Fruit fly (Drosophila melanogaster) ovary, adult (tissue): Measurements from ENCODE around the gene Sgs5bis.

Experiments used
- CG17801 ChIP-seq: fragments of 200-800 bp; optimal IDR thresholded peaks from 2 replicates; lab custom pipeline; 2019; ENCODE audit warnings: missing biosample characterization, mild to moderate bottlenecking, missing genetic modification characterization, moderate library complexity; ENCODE audit not compliant: partially characterized antibody

Gene Sgs5bis

dm6 chr3R:17596236-17596635, 2.0 kb downstream of the Sgs5bis start, which contains the start of gene CG7606:
TSS of gene CG7606 (plus strand) at chr3R:17596536.
- no peak for TF ChIP-seq CG17801 (GFP tag; lab: Kevin White, UChicago)

dm6 chr3R:17599695-17600094, 5.5 kb downstream of the Sgs5bis start:
- TF ChIP-seq CG17801 (GFP tag; lab: Kevin White, UChicago) = no peak

- TF ChIP-seq CG17801 (GFP tag; lab: Kevin White, UChicago) = no peak
Observed at dm6 chr3R:17601866-17602265, 7.7 kb downstream of the Sgs5bis start.

dm6 chr3R:17602974-17603373, 8.8 kb downstream of the Sgs5bis start:
- TF ChIP-seq CG17801 (GFP tag; lab: Kevin White, UChicago) = no peak

- TF ChIP-seq CG17801 (GFP tag; lab: Kevin White, UChicago) = no peak
Observed at dm6 chr3R:17603717-17604116, 9.5 kb downstream of the Sgs5bis start.

- no peak for TF ChIP-seq CG17801 (GFP tag; lab: Kevin White, UChicago)
Observed at dm6 chr3R:17604198-17604879, 10.2 kb downstream of the Sgs5bis start.

- TF ChIP-seq CG17801 (GFP tag; lab: Kevin White, UChicago) = no peak
Observed at dm6 chr3R:17604880-17605667, 10.9 kb downstream of the Sgs5bis start.

- TF ChIP-seq CG17801 (GFP tag; lab: Kevin White, UChicago) = no peak
Observed at dm6 chr3R:17605872-17606271, 11.7 kb downstream of the Sgs5bis start, which contains the start of gene sll. TSS of gene sll (plus strand) at chr3R:17606106.

- no peak for TF ChIP-seq CG17801 (GFP tag; lab: Kevin White, UChicago)
Observed at dm6 chr3R:17609059-17609458, 14.9 kb downstream of the Sgs5bis start, which contains the start of gene CG14329. TSS of gene CG14329 (plus strand) at chr3R:17609359.

- no peak for TF ChIP-seq CG17801 (GFP tag; lab: Kevin White, UChicago)
Observed at dm6 chr3R:17611411-17611810, 17.2 kb downstream of the Sgs5bis start, which contains the start of gene Edg91. TSS of gene Edg91 (minus strand) at chr3R:17611511.

dm6 chr3R:17611836-17612235, 17.6 kb downstream of the Sgs5bis start:
- TF ChIP-seq CG17801 (GFP tag; lab: Kevin White, UChicago) = no peak

- TF ChIP-seq CG17801 (GFP tag; lab: Kevin White, UChicago) = no peak
Observed at dm6 chr3R:17612587-17612986, 18.4 kb downstream of the Sgs5bis start, which contains the start of gene CG34281. TSS of gene CG34281 (plus strand) at chr3R:17612887.

- TF ChIP-seq CG17801 (GFP tag; lab: Kevin White, UChicago) = no peak
Observed at dm6 chr3R:17613549-17613948, 19.4 kb downstream of the Sgs5bis start, which contains the start of gene CG14327. TSS of gene CG14327 (plus strand) at chr3R:17613709.

dm6 chr3R:17615076-17615475, 20.9 kb downstream of the Sgs5bis start:
- no peak for TF ChIP-seq CG17801 (GFP tag; lab: Kevin White, UChicago)

dm6 chr3R:17615746-17616145, 21.6 kb downstream of the Sgs5bis start:
- TF ChIP-seq CG17801 (GFP tag; lab: Kevin White, UChicago) = no peak
